Worm (Caenorhabditis elegans) whole organism, early embryonic: Measurements from ENCODE around the gene C07H4.1.

Experiments
- B0310.2 ChIP-seq: sonication (generic microtip); optimal IDR thresholded peaks from 2 replicates; lab custom pipeline; 2016; ENCODE audit warnings: mild to moderate bottlenecking, missing genetic modification characterization, missing compliant biosample characterization
- F13C5.2 ChIP-seq: sonication (generic microtip); optimal IDR thresholded peaks from 2 replicates; lab custom pipeline; 2017; ENCODE audit warnings: mild to moderate bottlenecking, missing genetic modification characterization, inconsistent platforms, missing compliant biosample characterization
- aly-1 ChIP-seq: sonication (generic microtip); optimal IDR thresholded peaks from 2 replicates; lab custom pipeline; 2016; ENCODE audit warnings: missing genetic modification characterization, missing compliant biosample characterization
- ama-1 ChIP-seq: fragments of 150-350 bp; optimal IDR thresholded peaks from 2 replicates; lab custom pipeline; 2014
- ceh-13 ChIP-seq: fragments of 200-800 bp; sonication (Bioruptor generic); optimal IDR thresholded peaks from 2 replicates; lab custom pipeline; 2018; ENCODE audit warnings: mild to moderate bottlenecking, missing genetic modification characterization, missing compliant biosample characterization
- ceh-36 ChIP-seq: sonication (generic microtip); optimal IDR thresholded peaks from 2 replicates; lab custom pipeline; 2016; ENCODE audit warnings: missing genetic modification characterization, inconsistent platforms, missing compliant biosample characterization
- ets-7 ChIP-seq: sonication (generic microtip); optimal IDR thresholded peaks from 2 replicates; lab custom pipeline; 2016; ENCODE audit warnings: missing genotype, missing genetic modification characterization, missing compliant biosample characterization
- flt-1 ChIP-seq: fragments of 200-800 bp; sonication (Bioruptor generic); IDR thresholded peaks from 2 replicates; pipeline ENCODE4 v1.3.6; 2022; ENCODE audit warnings: missing genetic modification characterization, missing compliant biosample characterization
- hmbx-1 ChIP-seq: sonication (generic microtip); optimal IDR thresholded peaks from 2 replicates; lab custom pipeline; 2016; ENCODE audit warnings: mild to moderate bottlenecking, missing genetic modification characterization, missing compliant biosample characterization
- hmg-4 ChIP-seq: fragments of 200-800 bp; sonication (Bioruptor generic); optimal IDR thresholded peaks from 2 replicates; lab custom pipeline; 2018; ENCODE audit warnings: mild to moderate bottlenecking, missing genetic modification characterization, missing compliant biosample characterization
- hnd-1 ChIP-seq: sonication (generic microtip); optimal IDR thresholded peaks from 2 replicates; lab custom pipeline; 2016; ENCODE audit warnings: missing genetic modification characterization, missing compliant biosample characterization
- pes-1 ChIP-seq: fragments of 200-800 bp; sonication (Bioruptor generic); IDR thresholded peaks from 2 replicates; pipeline ENCODE4 v1.3.6; 2022; ENCODE audit warnings: missing genetic modification reagents, missing genetic modification characterization, missing compliant biosample characterization
- scrt-1 ChIP-seq: fragments of 200-800 bp; sonication (Bioruptor generic); IDR thresholded peaks from 2 replicates; pipeline ENCODE4 v1.3.6; 2022; ENCODE audit warnings: missing genetic modification characterization, missing compliant biosample characterization
- sea-1 ChIP-seq: fragments of 200-800 bp; sonication (Bioruptor generic); conservative IDR thresholded peaks from 2 replicates; pipeline ENCODE4 v1.3.6; 2022; ENCODE audit warnings: missing genetic modification characterization, missing compliant biosample characterization
- tbx-11 ChIP-seq: fragments of 200-800 bp; sonication (Bioruptor generic); IDR thresholded peaks from 2 replicates; pipeline ENCODE4 v1.3.6; 2022; ENCODE audit warnings: missing genetic modification characterization, missing compliant biosample characterization
- tbx-37 ChIP-seq: fragments of 200-800 bp; sonication (Bioruptor generic); conservative IDR thresholded peaks from 2 replicates; pipeline ENCODE4 v1.3.6; 2022; ENCODE audit warnings: missing genetic modification reagents, missing genetic modification characterization, missing compliant biosample characterization
- tra-4 ChIP-seq: sonication (generic microtip); optimal IDR thresholded peaks from 2 replicates; lab custom pipeline; 2017; ENCODE audit warnings: missing genetic modification characterization, missing compliant biosample characterization

The C07H4.1 gene

ce11 chrII:9069836-9070235 is 23.6 kb downstream of the C07H4.1 start:
- TF ChIP-seq flt-1 (GFP tag; lab: Robert Waterston, UW) (no peak), tbx-37 (GFP tag; lab: Robert Waterston, UW) (no peak), sea-1 (GFP tag; lab: Robert Waterston, UW) (no peak), ceh-13 (GFP tag; lab: Kevin White, UChicago) (no peak), ets-7 (tag; lab: Kevin White, UChicago) (no peak), aly-1 (no peak), pes-1 (no peak), ceh-36 (tag; lab: Kevin White, UChicago) (no peak), tbx-11 (GFP tag; lab: Robert Waterston, UW) (no peak), F13C5.2 (no peak), B0310.2 (tag; lab: Kevin White, UChicago) (no peak), tra-4 (tag; lab: Kevin White, UChicago) (no peak), ama-1 (lab: Kevin White, UChicago) (no peak)

ce11 chrII:9064437-9064836 is 29.0 kb downstream of the C07H4.1 start:
- TF ChIP-seq ceh-13 (GFP tag; lab: Kevin White, UChicago) (no peak), aly-1 (no peak), tra-4 (tag; lab: Kevin White, UChicago) (no peak), hmg-4 (GFP tag; lab: Kevin White, UChicago) (no peak), tbx-37 (GFP tag; lab: Robert Waterston, UW) (no peak), ceh-36 (tag; lab: Kevin White, UChicago) (no peak), tbx-11 (GFP tag; lab: Robert Waterston, UW) (no peak), sea-1 (GFP tag; lab: Robert Waterston, UW) (no peak), flt-1 (GFP tag; lab: Robert Waterston, UW) (no peak), ets-7 (tag; lab: Kevin White, UChicago) (no peak), pes-1 (no peak), B0310.2 (tag; lab: Kevin White, UChicago) (no peak), ama-1 (lab: Kevin White, UChicago) (no peak), F13C5.2 (no peak), scrt-1 (GFP tag; lab: Robert Waterston, UW) (no peak)

DNA sequence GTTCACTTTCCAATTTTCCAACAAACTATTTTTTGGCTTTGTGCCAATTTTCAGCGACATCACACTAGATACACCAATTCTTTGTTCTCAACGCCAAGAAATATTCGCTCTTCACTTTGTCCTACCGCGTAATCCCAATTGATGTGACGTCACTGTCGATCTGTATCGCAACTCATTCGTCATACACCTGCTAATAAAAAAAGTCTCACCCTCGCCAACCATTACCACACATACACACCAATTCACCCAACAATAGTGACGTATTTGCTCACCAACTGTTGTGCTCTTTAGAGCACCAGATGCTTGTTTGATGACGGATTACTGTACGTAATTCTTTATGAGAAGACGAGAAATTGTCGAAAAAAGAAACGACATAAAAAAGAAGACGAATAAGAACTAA is 30.1 kb downstream of the C07H4.1 start:
- TF ChIP-seq scrt-1 (GFP tag; lab: Robert Waterston, UW) (no peak), pes-1 (peak; percentile 46; the same call in 1 of the 2 replicates)

DNA sequence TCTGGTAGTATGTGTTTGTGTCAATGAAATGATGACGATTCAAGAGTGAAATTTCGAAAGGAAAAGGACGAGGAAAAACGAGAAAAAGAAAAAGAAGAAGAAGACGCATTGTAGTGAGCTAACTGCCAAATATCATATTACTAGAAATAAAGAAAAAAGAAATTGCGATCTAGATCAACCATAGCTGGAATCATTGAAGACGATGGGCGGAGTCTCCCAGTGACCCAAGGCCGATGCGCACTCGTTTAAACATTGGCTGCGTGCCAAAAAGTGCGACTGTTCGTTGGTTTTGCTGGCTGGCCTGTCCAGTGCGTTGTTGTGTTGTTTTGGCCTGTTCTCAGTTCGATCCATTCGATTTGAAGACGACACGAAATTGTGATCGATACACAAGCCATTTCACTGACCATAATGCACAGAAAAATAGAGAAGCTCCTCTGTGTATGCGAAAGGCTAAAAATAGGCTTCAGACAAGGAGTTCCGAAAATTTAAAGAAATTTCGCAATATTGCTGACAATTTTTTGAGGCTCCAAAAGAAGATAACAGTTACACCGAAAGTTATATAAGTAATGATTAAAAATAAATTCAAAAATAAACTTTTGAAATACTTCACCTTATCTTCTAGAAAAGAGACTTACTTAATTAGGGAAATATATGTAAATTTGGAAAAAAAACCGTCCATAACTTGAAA is 31.1 kb downstream of the C07H4.1 start:
- TF ChIP-seq B0310.2 (tag; lab: Kevin White, UChicago) = no peak
- TF ChIP-seq ets-7 (tag; lab: Kevin White, UChicago) = no peak
- no peak for TF ChIP-seq aly-1
- TF ChIP-seq F13C5.2 = no peak
- no peak for TF ChIP-seq hmg-4 (GFP tag; lab: Kevin White, UChicago)
- TF ChIP-seq ama-1 (lab: Kevin White, UChicago) = no peak
- TF ChIP-seq tbx-11 (GFP tag; lab: Robert Waterston, UW) = no peak
- no peak for TF ChIP-seq hnd-1 (tag; lab: Kevin White, UChicago)
- TF ChIP-seq pes-1 = no peak
- TF ChIP-seq tra-4 (tag; lab: Kevin White, UChicago) = no peak
- TF ChIP-seq scrt-1 (GFP tag; lab: Robert Waterston, UW) = no peak

- TF ChIP-seq tra-4 (tag; lab: Kevin White, UChicago) (no peak), hmg-4 (GFP tag; lab: Kevin White, UChicago) (peak; percentile 22)
Measured at ce11 chrII:9061557-9062183, 31.8 kb downstream of the C07H4.1 start.

DNA sequence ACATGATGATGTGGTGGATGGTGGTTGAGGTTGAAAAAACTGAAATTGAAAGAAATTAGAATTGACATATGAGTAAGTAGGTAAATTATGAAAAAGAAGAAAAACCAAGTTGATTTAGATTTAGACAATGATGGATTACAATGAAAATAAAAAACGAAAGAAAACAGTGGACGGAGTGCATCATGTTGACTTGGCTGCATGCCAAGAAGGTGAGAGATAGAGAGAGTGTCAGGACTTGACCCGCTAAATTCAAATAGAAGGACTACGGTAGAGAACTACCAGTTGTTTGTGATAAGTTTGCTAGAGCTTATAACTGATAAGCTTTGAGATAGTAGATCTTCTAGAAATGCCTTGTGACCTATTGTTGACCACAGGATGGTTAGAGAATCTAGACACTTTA is 32.4 kb downstream of the C07H4.1 start, which contains the start of gene T24B8.3:
T24B8.3 (minus strand) TSS at position 39 of the 400 bp plus-strand sequence.
- TF ChIP-seq B0310.2 (tag; lab: Kevin White, UChicago) (no peak), aly-1 (no peak), hmbx-1 (tag; lab: Kevin White, UChicago) (no peak), ama-1 (lab: Kevin White, UChicago) (peak; percentile 43)

DNA sequence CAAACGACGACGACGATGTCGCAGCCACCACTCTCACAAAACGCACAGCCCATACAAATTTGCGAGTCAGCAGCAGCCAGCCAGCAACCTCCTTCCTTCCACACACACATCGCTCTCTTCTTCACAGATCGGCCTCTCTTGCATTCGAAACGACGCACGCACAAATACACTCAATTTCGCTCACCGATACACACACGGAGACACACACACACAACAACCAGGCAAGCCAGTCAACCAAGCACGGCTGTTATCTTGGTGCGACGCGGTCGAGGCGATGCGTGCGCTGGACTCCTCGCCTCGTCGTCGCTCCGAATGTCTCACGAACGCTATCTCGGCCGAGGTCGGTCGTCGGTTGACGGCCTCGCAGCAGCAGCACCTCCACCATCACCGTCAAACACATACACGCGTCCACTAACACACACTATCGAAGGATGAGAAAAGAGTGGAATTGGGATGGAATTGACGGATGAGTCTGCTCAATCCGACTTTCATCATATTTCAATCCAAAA is 33.1 kb downstream of the C07H4.1 start:
- TF ChIP-seq tra-4 (tag; lab: Kevin White, UChicago) (peak; percentile 19), flt-1 (GFP tag; lab: Robert Waterston, UW) (no peak), ceh-36 (tag; lab: Kevin White, UChicago) (peak; percentile 56), tbx-11 (GFP tag; lab: Robert Waterston, UW) (no peak), ama-1 (lab: Kevin White, UChicago) (peak; percentile 21), sea-1 (GFP tag; lab: Robert Waterston, UW) (peak; percentile 68), hnd-1 (tag; lab: Kevin White, UChicago) (no peak), hmg-4 (GFP tag; lab: Kevin White, UChicago) (peak; percentile 94), pes-1 (peak; percentile 72), B0310.2 (tag; lab: Kevin White, UChicago) (peak; percentile 51), hmbx-1 (tag; lab: Kevin White, UChicago) (no peak), F13C5.2 (peak; percentile 80), ets-7 (tag; lab: Kevin White, UChicago) (no peak), aly-1 (peak; percentile 85), tbx-37 (GFP tag; lab: Robert Waterston, UW) (no peak), scrt-1 (GFP tag; lab: Robert Waterston, UW) (0 out of 2 replicates have a peak, but pooled peaks have one; percentile 34), ceh-13 (GFP tag; lab: Kevin White, UChicago) (no peak)
